Fruit fly (Drosophila melanogaster) ovary, adult (tissue): ENCODE measurements around the gene CG14634.
A peak's percentile ranks its signal among the peaks of the same experiment; 100 is the strongest.

Experiments
- CG17801 ChIP-seq: fragments of 200-800 bp; optimal IDR thresholded peaks from 2 replicates; lab custom pipeline; 2019; ENCODE audit warnings: missing biosample characterization, mild to moderate bottlenecking, missing genetic modification characterization, moderate library complexity; ENCODE audit not compliant: partially characterized antibody

CG14634 gene

dm6 chrX:862308-862707 is at the start of gene CG14634:
CG14634 (plus strand) TSS chrX:862608.
- no peak for TF ChIP-seq CG17801

dm6 chrX:824961-825360 is 37.4 kb upstream of the CG14634 start:
- no peak for TF ChIP-seq CG17801

DNA sequence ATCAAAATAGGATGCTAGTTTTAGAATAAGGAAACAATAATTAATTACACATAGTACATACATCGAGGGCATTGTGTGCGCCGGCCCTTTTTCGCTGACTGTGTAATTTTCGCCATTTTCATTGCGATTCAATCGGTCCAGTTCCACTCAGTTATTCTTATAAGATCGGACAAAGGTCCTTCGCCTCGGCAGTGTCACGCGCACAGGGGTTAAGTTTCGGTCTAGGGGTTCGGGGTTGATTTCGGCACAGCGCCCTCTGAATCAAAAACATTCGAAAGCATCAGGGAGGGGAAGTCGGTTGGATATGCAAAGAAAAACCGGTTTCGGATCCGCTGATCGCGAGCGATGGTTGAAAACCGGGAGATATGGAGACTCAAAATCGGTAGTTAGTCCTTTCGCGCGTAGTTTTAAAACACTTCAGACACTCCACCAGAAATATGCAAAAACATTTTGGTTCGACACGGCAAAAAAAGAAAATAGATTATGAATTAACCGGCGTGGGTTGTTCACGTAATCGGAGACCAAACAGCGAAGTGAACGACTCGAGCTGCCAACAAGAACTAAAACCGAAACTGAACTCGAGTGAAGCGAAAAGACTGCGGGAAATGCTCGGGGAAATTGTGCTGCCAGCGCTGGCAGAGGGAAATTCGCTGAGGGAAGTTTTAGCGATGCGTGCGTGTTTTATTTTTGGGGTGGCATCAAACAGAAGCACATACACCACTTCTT is 26.3 kb upstream of the CG14634 start:
- TF ChIP-seq CG17801, result no peak

dm6 chrX:838012-838411 is 24.4 kb upstream of the CG14634 start:
- TF ChIP-seq CG17801, result no peak

dm6 chrX:841038-841437 is 21.4 kb upstream of the CG14634 start:
- TF ChIP-seq CG17801, result no peak

DNA sequence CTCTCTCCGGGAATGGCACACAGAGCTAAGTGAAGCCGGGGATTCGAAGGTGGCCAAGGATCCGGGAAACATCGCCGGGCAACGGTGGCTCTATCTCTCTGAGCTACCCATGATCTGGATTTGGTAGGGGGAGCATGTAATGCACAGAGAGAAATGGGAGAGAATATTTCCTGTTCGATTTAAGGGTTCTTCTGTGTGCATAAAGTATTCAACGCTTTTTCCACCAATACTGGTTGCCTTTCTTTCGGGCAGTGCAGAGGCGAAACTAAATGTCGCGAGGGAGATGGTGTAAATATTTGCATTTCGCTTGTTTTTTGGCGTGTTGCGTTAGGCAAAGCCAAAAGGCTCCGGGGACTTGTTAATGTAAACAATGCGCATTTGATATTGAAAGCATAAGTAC is 20.5 kb upstream of the CG14634 start:
- TF ChIP-seq CG17801, result no peak

DNA sequence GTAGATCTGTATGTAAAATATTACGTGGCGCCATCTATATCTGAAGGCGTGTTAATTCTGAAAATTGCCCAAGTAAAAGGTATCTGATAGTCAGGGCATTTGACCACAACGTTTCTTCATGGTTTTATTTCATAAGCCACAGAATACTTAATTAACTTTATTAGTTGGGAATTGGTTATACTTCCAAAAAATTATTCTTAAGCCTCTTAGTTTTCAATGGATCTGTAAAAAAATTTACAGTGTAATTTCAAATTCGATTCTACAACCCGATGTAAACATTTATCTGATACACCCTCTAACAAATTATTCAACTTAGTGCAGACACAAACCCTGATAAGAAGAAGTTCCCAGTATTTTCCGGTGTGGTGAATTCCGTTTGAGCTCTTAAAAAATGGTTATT is 18.9 kb upstream of the CG14634 start:
- no peak for TF ChIP-seq CG17801

- TF ChIP-seq CG17801, result no peak
Measured at dm6 chrX:844523-844922, 17.9 kb upstream of the CG14634 start, which contains the start of gene CG14635. CG14635 (plus strand) TSS chrX:844823.

DNA sequence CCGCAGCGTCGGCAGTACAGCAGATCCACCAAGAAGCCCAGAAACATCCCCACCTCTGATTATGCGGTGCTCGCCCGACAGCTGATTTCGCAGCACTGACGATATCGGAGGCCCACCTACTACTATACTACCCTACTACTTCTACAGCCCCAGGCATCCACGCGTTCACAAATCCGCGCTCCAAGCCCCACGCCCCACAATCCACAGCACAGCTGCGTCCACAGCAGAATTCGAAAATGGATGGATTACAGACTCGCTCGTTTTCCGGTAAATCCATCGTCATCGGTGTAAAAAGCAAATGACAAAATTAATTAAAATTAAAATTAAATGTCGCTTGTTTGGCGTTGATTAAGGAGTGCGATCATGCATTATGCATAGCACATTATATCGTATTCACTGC is 15.4 kb upstream of the CG14634 start, which contains the start of gene CG3713:
TSS of gene CG3713 (minus strand) at position 101 of the 400 bp plus-strand sequence.
- TF ChIP-seq CG17801, result no peak

DNA sequence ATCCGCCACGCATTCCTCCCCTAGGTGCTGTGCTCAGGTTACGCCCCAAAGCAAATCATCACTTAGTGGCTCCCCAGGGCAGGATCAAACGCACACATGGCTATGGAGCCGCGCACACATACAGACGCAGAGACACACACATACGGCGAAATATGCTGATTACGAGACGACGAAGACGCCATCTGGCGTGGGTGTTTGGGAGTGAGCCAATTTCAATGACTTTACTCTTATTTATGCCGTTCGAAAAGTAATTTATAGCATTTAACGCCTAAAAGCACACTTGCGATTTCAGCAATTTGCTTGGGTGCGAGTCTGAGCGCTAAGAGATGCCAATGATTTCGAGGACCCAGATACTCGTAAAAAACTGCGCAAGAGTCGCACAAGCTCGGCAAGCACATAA is 6.0 kb downstream of the CG14634 start:
- no peak for TF ChIP-seq CG17801

dm6 chrX:873739-874138 is 11.3 kb downstream of the CG14634 start:
- no peak for TF ChIP-seq CG17801

- no peak for TF ChIP-seq CG17801
Measured at dm6 chrX:875432-875831, 13.0 kb downstream of the CG14634 start, which contains the start of gene CG11664. CG11664 (plus strand) TSS chrX:875732.

DNA sequence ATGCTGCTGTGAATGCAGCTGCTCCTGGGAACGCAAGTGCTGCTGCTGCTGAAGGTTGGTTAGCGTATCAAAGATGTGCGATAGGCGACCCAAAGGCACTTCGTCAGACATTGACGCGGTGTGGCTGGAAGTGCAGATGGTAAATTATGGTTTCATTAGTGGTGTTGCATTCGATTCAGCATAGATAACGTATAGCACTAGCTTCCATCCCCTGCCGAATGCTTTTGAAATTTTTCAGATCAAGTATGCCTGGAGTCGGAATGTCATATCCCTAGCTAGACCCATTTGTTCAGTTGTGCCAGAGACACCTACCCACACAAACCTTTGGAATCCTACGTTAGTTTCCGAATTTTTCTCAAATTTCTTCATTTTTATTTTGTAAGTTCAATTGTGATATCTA is 31.8 kb downstream of the CG14634 start, which contains the start of gene CG11663:
TSS of gene CG11663 (plus strand) at position 301 of the 400 bp plus-strand sequence.
- no peak for TF ChIP-seq CG17801

- TF ChIP-seq CG17801, result no peak
Measured at dm6 chrX:898367-898766, 36.0 kb downstream of the CG14634 start.

DNA sequence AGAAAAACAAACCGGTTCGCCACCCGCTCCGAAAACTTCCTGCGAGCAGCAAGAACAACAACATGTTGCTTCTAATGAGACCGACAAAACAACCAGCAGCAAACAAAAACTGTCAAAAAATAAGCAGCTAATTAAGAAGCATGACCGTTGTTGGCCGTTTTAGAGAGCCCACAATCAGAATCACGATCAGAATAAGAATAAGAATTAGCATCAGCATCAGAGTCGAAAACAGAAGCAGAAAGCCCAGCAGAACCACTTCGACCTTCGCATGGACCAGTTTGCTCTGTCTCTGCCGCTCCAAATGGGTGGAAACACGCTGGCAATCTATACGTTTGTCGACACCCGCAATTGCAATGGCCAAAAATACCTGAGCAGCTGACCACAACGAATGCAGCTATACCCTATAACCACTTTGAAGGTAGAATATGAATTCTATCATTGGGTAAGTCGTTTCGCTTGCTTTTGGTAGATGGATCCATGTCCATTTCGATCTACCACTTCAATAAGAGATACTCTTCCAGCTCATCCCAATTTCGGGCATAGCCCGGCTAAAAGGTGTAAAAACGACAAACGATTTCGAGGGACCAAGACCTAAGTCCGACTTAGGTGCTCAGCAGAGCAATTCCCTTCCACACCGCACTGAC is 37.1 kb downstream of the CG14634 start:
- no peak for TF ChIP-seq CG17801

- peak; percentile 96 for TF ChIP-seq CG17801
Measured at dm6 chrX:900725-901345, 38.4 kb downstream of the CG14634 start.

dm6 chrX:908763-909497 is 46.5 kb downstream of the CG14634 start:
- TF ChIP-seq CG17801, result no peak
